Fruit fly (Drosophila melanogaster): ENCODE data around the gene Acox3.

Acox3 gene

DNA sequence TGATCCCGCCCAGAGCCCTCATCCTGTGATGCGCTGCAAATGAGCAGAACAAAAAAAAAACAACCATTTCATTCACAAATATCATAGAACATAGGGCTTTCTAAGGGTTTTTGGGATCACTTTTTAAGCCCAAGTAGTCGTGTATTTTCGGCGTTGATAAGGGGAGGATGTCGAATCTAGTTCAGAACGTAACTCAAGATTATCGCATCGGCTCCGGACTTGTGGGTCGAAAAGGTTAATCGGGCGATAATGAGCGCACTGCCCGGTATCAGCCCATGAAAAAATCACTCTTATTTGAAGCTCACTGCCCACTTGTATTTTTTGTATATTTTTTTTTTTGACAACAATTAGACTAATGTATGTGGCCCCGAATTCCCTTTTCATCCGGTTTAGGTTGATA lies 25.7 kb downstream of the Acox3 start:
- TF ChIP-seq CG34406 (GFP tag; optimal IDR thresholded peaks at IDR 0.05) = no peak
- peak; percentile 94 for TF ChIP-seq svp (GFP tag)

DNA sequence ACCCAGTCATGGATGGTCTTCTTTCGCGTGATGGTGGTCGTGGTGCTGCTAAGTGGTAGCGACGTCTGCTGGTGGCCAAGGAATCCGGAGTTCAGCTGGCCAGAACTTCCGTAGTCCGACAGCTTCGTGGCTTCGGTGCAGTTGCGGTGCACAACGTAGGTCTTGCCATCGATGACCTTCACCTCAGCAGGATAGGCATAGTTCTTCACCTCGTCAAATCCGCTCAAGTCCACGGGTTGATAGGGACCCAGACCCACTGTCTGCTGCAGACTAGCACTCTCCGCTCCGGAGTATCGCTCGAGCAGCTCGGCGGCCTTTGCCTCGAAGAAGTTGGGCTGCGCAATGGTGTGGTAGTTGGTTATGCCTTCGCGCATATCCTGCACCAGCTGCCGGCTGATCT lies 26.7 kb downstream of the Acox3 start:
- peak; percentile 71 for TF ChIP-seq svp (GFP tag)
- no peak for TF ChIP-seq Hr39 (GFP tag; optimal IDR thresholded peaks at IDR 0.05)

DNA sequence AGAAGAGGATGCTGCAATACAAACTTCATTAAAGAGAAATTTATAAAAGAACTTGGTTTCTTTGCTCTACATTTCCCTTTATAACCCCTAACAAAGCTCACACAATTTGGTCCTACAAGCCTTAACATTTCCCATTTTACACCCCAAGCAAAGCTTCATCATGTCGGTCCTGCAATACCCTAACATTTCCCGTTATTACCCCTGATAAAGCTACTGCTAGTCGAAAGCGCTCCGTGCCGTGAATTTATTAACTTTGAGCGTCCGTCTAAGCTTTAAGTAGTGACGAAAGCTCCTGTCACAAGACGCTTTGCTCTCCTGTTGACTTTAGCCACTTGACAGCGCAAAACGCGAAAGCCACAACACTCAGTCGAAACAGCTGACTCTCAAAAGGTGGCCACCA lies 36.2 kb downstream of the Acox3 start, which contains the start of gene CG13982:
CG13982 (plus strand) TSS at position 363 of the 400 bp plus-strand sequence.
- no peak for TF ChIP-seq CG31627 (GFP tag; optimal IDR thresholded peaks at IDR 0.05)
- peak; percentile 17 for TF ChIP-seq svp (GFP tag)

DNA sequence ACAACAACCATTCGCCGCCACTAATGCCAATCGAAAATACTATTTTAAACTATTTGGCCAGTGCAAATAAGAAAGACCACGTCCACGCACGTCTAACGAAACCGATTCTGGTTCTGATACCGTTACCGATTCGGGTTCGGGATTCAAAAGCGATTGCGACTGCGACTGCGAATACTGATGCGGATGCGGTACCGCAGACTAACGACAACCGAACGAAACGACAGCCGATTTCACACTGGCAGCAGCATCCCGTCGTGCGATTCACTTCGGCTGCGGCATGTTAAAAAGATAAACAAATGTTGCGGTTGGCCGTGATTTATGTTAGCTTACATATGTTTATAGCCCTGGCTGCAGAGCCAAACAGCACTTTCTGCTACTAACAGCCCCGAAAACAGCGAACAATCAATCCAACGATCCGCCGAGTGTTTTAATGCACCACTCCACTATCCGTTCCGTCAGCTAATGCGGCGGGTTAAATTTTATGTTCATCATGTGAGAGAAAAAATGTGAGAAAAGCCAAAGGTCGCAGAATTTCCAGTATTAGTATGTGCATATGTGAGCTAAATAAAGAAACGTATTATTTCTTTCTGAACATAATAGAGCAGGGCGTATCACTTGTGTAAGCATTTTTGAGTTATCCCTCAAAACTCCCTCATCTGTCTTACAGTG lies 37.0 kb downstream of the Acox3 start, which contains the start of gene DIP-epsilon:
DIP-epsilon (minus strand) TSS at position 238 of the 669 bp plus-strand sequence.
- TF ChIP-seq svp (GFP tag) = peak; percentile 30
- TF ChIP-seq CG6854 (GFP tag; optimal IDR thresholded peaks at IDR 0.05) = no peak
- TF ChIP-seq eg (GFP tag; IDR thresholded peaks at IDR 0.05) = 0 out of 3 replicates have a peak, but pooled peaks have one; percentile 35
- peak; percentile 23 for TF ChIP-seq Eip75B (GFP tag; optimal IDR thresholded peaks at IDR 0.05)
- no peak for TF ChIP-seq Ets96B (tag; optimal IDR thresholded peaks at IDR 0.05)
- TF ChIP-seq Eip78C (GFP tag) = peak; percentile 33
- TF ChIP-seq net (GFP tag; optimal IDR thresholded peaks at IDR 0.05) = no peak

DNA sequence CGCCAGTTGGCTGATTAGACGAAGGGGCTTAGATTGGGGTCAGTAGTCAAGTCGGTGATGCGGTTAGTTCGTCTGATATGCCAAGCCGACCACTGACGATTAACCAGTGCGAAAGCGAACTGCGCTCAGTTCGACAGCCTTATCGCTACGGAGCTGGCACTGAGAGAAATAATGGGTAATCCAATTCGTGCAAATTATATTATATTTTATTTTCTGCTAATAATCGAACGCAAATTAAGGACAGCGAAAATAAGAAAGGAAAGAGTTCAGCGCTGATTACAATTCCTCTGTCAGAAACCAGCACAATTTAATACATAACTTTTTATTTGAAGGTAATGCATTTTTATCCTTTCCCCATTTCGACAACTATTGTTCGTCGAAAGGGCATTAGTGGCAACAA lies 51.1 kb downstream of the Acox3 start, which contains the start of gene CG42369:
CG42369 (minus strand) TSS at position 101 of the 400 bp plus-strand sequence.
- TF ChIP-seq eg (GFP tag; IDR thresholded peaks at IDR 0.05) = 0 out of 3 replicates have a peak, but pooled peaks have one; percentile 13
- TF ChIP-seq Ets96B (tag; optimal IDR thresholded peaks at IDR 0.05) = no peak

DNA sequence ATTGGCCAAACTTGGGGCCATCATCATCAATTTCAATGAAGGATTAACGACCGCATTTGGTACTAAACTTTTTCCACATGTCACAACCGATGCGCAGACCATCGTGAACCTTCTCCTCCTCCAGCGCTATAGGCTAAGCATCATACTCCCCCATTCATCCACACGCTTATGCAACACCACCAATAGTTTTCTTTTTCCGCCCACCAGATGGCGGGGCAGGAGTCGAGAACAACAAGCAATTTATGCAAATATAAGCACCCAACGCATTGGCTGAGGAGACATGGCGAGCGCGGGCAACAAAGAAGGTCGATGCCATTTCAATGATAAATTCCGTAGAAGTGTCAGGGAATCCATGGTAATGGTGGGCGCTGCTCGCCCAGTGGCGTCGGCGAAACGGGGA lies 56.7 kb downstream of the Acox3 start:
- no peak for TF ChIP-seq CG7368 (GFP tag; optimal IDR thresholded peaks at IDR 0.05)
- no peak for TF ChIP-seq Eip75B (GFP tag; optimal IDR thresholded peaks at IDR 0.05)
- no peak for TF ChIP-seq CG4318 (GFP tag; optimal IDR thresholded peaks at IDR 0.05)
- TF ChIP-seq lz (GFP tag; optimal IDR thresholded peaks at IDR 0.05) = no peak
- no peak for TF ChIP-seq CG1621 (tag; optimal IDR thresholded peaks at IDR 0.05)
- no peak for TF ChIP-seq Sox102F (GFP tag; optimal IDR thresholded peaks at IDR 0.05)
- TF ChIP-seq Eip78C (GFP tag) = no peak
- no peak for TF ChIP-seq Blimp-1 (GFP tag; optimal IDR thresholded peaks at IDR 0.05)
- TF ChIP-seq CG8319 (GFP tag; optimal IDR thresholded peaks at IDR 0.05) = no peak
- TF ChIP-seq CG6808 (GFP tag; optimal IDR thresholded peaks at IDR 0.05) = no peak
- no peak for TF ChIP-seq net (GFP tag; optimal IDR thresholded peaks at IDR 0.05)
- TF ChIP-seq dac (GFP tag; optimal IDR thresholded peaks at IDR 0.05) = no peak
- TF ChIP-seq Smox (GFP tag; optimal IDR thresholded peaks at IDR 0.05) = no peak
- TF ChIP-seq dsx (GFP tag; optimal IDR thresholded peaks at IDR 0.05; ENCODE audit: poor library complexity, severe bottlenecking) = no peak
- no peak for TF ChIP-seq eg (GFP tag; IDR thresholded peaks at IDR 0.05)
- no peak for TF ChIP-seq achi (GFP tag; optimal IDR thresholded peaks at IDR 0.05)
- no peak for TF ChIP-seq CG8119 (GFP tag; IDR thresholded peaks at IDR 0.05)

DNA sequence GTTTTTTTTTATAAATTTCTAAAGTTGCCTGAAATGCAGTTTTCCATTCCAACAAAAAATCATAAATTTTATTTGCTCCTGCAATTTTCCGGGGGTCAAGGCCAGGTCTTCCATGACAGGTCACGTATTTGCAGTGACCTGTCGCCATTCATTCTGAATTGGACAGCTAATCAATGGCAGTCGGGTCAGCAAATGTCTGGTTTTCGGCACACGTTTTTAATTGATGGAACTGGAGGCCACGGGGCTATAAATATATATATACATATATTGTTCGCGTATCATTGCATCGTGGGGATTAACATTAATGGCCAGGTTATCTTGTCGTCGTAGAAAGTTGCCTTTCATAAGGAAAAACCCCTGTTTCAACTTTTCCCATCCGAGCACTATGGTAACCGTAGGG lies 61.1 kb downstream of the Acox3 start:
- TF ChIP-seq topi (GFP tag; optimal IDR thresholded peaks at IDR 0.05) (no peak), svp (GFP tag) (peak; percentile 94)

DNA sequence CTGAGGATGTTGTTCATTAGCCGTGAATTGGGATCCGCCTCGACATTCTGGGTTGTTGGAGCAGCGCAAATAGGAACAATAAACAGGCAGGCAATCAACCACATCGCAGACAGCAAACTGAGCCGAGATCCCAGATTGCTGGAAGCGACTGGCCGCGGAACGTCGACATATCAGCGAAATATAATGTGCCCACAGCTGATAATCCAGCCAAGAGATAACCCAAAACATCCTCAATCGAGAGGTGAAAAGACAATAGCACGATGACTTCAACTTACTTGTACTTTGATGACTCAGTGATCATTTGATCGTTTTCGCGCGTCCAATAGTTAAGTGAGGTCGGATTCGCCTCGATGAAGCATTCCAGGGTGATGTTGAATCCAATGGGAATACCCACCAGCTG lies 62.8 kb downstream of the Acox3 start, which contains the start of gene Nepl6:
Nepl6 (minus strand) TSS at position 104 of the 400 bp plus-strand sequence.
- TF ChIP-seq Eip78C (GFP tag) = peak; percentile 15
- peak; percentile 99 for TF ChIP-seq svp (GFP tag)
- no peak for TF ChIP-seq CG8119 (GFP tag; IDR thresholded peaks at IDR 0.05)
